Comparison of ENCODE assay signal across 5 fruit fly cellular contexts in genomic region chrX:10893208-10893607, dm6.
A peak's percentile ranks its signal among the peaks of the same experiment; 100 is the strongest.
TF ChIP-seq lines count a peak whose summit lies in the region.

No protein-coding gene starts in this region.

- TF ChIP-seq CTCF in whole organism, embryonic (GFP tag; optimal IDR thresholded peaks at IDR 0.05; lab: Kevin White, UChicago) = no peak

TF ChIP-seq in whole organism, adult, 20 proteins besides CTCF, POLR2A, EP300 and RAD21:
- TF ChIP-seq cic (GFP tag; optimal IDR thresholded peaks at IDR 0.05; lab: Kevin White, UChicago) (no peak), tj (GFP tag; optimal IDR thresholded peaks at IDR 0.05; lab: Kevin White, UChicago) (no peak), CG1620 (GFP tag; optimal IDR thresholded peaks at IDR 0.05; lab: Kevin White, UChicago) (no peak), bab1 (GFP tag; optimal IDR thresholded peaks at IDR 0.05; lab: Kevin White, UChicago) (peak; percentile 6), toe (GFP tag; optimal IDR thresholded peaks at IDR 0.05; lab: Kevin White, UChicago) (no peak), CG33017 (tag; optimal IDR thresholded peaks at IDR 0.05; lab: Kevin White, UChicago) (no peak), Mnt (GFP tag; optimal IDR thresholded peaks at IDR 0.05; lab: Kevin White, UChicago) (no peak), kay (GFP tag; lab: Kevin White, UChicago; ENCODE audit: borderline replicate concordance) (no peak), CG14711 (tag; optimal IDR thresholded peaks at IDR 0.05; lab: Kevin White, UChicago) (no peak)

TF ChIP-seq in whole organism, embryonic, 481 proteins besides CTCF, POLR2A, EP300 and RAD21 (continues in another document):
- TF ChIP-seq en (GFP tag; optimal IDR thresholded peaks at IDR 0.05; lab: Kevin White, UChicago) (no peak), Mrtf (GFP tag; IDR thresholded peaks at IDR 0.05; lab: Robert Waterston, UW) (no peak), CG6689 (GFP tag; IDR thresholded peaks at IDR 0.05; lab: Robert Waterston, UW) (0 out of 2 replicates have a peak, but pooled peaks have one; percentile 14), vvl (GFP tag; IDR thresholded peaks at IDR 0.05; lab: Robert Waterston, UW) (no peak), CG15696 (tag; optimal IDR thresholded peaks at IDR 0.05; lab: Kevin White, UChicago) (no peak), Stat92E (GFP tag; optimal IDR thresholded peaks at IDR 0.05; lab: Kevin White, UChicago) (no peak), CG11560 (tag; IDR thresholded peaks at IDR 0.05; lab: Robert Waterston, UW) (no peak), zen2 (GFP tag; IDR thresholded peaks at IDR 0.05; lab: Robert Waterston, UW; ENCODE audit: partially characterized antibody) (no peak), dmrt11E (tag; optimal IDR thresholded peaks at IDR 0.05; lab: Kevin White, UChicago) (no peak), ara (GFP tag; IDR thresholded peaks at IDR 0.05; lab: Robert Waterston, UW) (0 out of 2 replicates have a peak, but pooled peaks have one; percentile 9), sens (GFP tag; lab: Kevin White, UChicago) (peak; percentile 47), Ets65A (GFP tag; lab: Kevin White, UChicago) (no peak), trh (GFP tag; optimal IDR thresholded peaks at IDR 0.05; lab: Kevin White, UChicago) (no peak), CG18619 (GFP tag; optimal IDR thresholded peaks at IDR 0.05; lab: Kevin White, UChicago) (no peak), ab (GFP tag; optimal IDR thresholded peaks at IDR 0.05; lab: Kevin White, UChicago) (no peak), fd64A (GFP tag; optimal IDR thresholded peaks at IDR 0.05; lab: Kevin White, UChicago) (no peak), Xrp1 (GFP tag; IDR thresholded peaks at IDR 0.05; lab: Robert Waterston, UW) (0 out of 2 replicates have a peak, but pooled peaks have one; percentile 20), sima (GFP tag; optimal IDR thresholded peaks at IDR 0.05; lab: Kevin White, UChicago) (no peak), Xbp1 (GFP tag; optimal IDR thresholded peaks at IDR 0.05; lab: Kevin White, UChicago) (no peak), dan (GFP tag; IDR thresholded peaks at IDR 0.05; lab: Robert Waterston, UW) (no peak), Poxn (GFP tag; IDR thresholded peaks at IDR 0.05; lab: Robert Waterston, UW) (no peak), Blimp-1 (GFP tag; optimal IDR thresholded peaks at IDR 0.05; lab: Kevin White, UChicago) (no peak)

TF ChIP-seq in whole organism, prepupa, 60 proteins besides CTCF, POLR2A, EP300 and RAD21 (continues in another document):
- TF ChIP-seq svp (GFP tag; lab: Kevin White, UChicago) (peak; percentile 86), CG6163 (GFP tag; IDR thresholded peaks at IDR 0.05; lab: Robert Waterston, UW) (no peak; the same call in 2 of the 3 replicates), net (GFP tag; optimal IDR thresholded peaks at IDR 0.05; lab: Kevin White, UChicago) (no peak), dac (GFP tag; optimal IDR thresholded peaks at IDR 0.05; lab: Kevin White, UChicago) (no peak), spab (GFP tag; optimal IDR thresholded peaks at IDR 0.05; lab: Kevin White, UChicago) (no peak), achi (GFP tag; optimal IDR thresholded peaks at IDR 0.05; lab: Kevin White, UChicago) (no peak), CG10631 (GFP tag; optimal IDR thresholded peaks at IDR 0.05; lab: Kevin White, UChicago) (no peak), Met (GFP tag; optimal IDR thresholded peaks at IDR 0.05; lab: Kevin White, UChicago) (peak; percentile 33), CG11762 (GFP tag; optimal IDR thresholded peaks at IDR 0.05; lab: Kevin White, UChicago; ENCODE audit: insufficient read depth) (no peak), CG6792 (GFP tag; optimal IDR thresholded peaks at IDR 0.05; lab: Kevin White, UChicago) (peak; percentile 8), Blimp-1 (GFP tag; optimal IDR thresholded peaks at IDR 0.05; lab: Kevin White, UChicago) (no peak), lz (GFP tag; optimal IDR thresholded peaks at IDR 0.05; lab: Kevin White, UChicago) (peak; percentile 22), Hr38 (GFP tag; optimal IDR thresholded peaks at IDR 0.05; lab: Kevin White, UChicago) (no peak), Hr4 (GFP tag; optimal IDR thresholded peaks at IDR 0.05; lab: Kevin White, UChicago) (no peak), CG10669 (GFP tag; optimal IDR thresholded peaks at IDR 0.05; lab: Kevin White, UChicago) (no peak), ss (GFP tag; optimal IDR thresholded peaks at IDR 0.05; lab: Kevin White, UChicago) (no peak), CG3919 (GFP tag; optimal IDR thresholded peaks at IDR 0.05; lab: Kevin White, UChicago) (peak; percentile 1), Sox15 (GFP tag; optimal IDR thresholded peaks at IDR 0.05; lab: Kevin White, UChicago) (no peak), Eip93F (GFP tag; optimal IDR thresholded peaks at IDR 0.05; lab: Kevin White, UChicago) (no peak), CG15336 (GFP tag; IDR thresholded peaks at IDR 0.05; lab: Robert Waterston, UW) (no peak), CG31627 (GFP tag; optimal IDR thresholded peaks at IDR 0.05; lab: Kevin White, UChicago) (peak; percentile 21), fkh (GFP tag; optimal IDR thresholded peaks at IDR 0.05; lab: Kevin White, UChicago) (no peak)

TF ChIP-seq in whole organism, pupa, 21 proteins besides CTCF, POLR2A, EP300 and RAD21:
- TF ChIP-seq CG14655 (GFP tag; optimal IDR thresholded peaks at IDR 0.05; lab: Kevin White, UChicago) (peak; percentile 17), Pif1B (GFP tag; optimal IDR thresholded peaks at IDR 0.05; lab: Kevin White, UChicago) (no peak), EcR (GFP tag; optimal IDR thresholded peaks at IDR 0.05; lab: Kevin White, UChicago) (no peak), CG8159 (tag; optimal IDR thresholded peaks at IDR 0.05; lab: Kevin White, UChicago) (peak; percentile 29)

TF ChIP-seq in whole organism, wandering third instar larva, 38 proteins besides CTCF, POLR2A, EP300 and RAD21:
- no peak for TF ChIP-seq Dif (GFP tag; optimal IDR thresholded peaks at IDR 0.05; lab: Kevin White, UChicago; ENCODE audit: partially characterized antibody)
- peak; percentile 24 for TF ChIP-seq ey (GFP tag; optimal IDR thresholded peaks at IDR 0.05; lab: Kevin White, UChicago)
- TF ChIP-seq pan (optimal IDR thresholded peaks at IDR 0.05; lab: Kevin White, UChicago) = no peak
- no peak for TF ChIP-seq brk (GFP tag; optimal IDR thresholded peaks at IDR 0.05; lab: Kevin White, UChicago)
- TF ChIP-seq fru (GFP tag; optimal IDR thresholded peaks at IDR 0.05; lab: Kevin White, UChicago) = peak; percentile 20
- no peak for TF ChIP-seq Vsx2 (GFP tag; optimal IDR thresholded peaks at IDR 0.05; lab: Kevin White, UChicago; ENCODE audit: partially characterized antibody)
- TF ChIP-seq Mio (GFP tag; optimal IDR thresholded peaks at IDR 0.05; lab: Kevin White, UChicago) = no peak
- no peak for TF ChIP-seq CG9705 (GFP tag; optimal IDR thresholded peaks at IDR 0.05; lab: Kevin White, UChicago)
- no peak for TF ChIP-seq sage (GFP tag; optimal IDR thresholded peaks at IDR 0.05; lab: Kevin White, UChicago)
- no peak for TF ChIP-seq OdsH (GFP tag; optimal IDR thresholded peaks at IDR 0.05; lab: Kevin White, UChicago)
- TF ChIP-seq GATAd (GFP tag; optimal IDR thresholded peaks at IDR 0.05; lab: Kevin White, UChicago) = no peak
- TF ChIP-seq sv (GFP tag; optimal IDR thresholded peaks at IDR 0.05; lab: Kevin White, UChicago) = no peak
- no peak for TF ChIP-seq Rel (GFP tag; optimal IDR thresholded peaks at IDR 0.05; lab: Kevin White, UChicago)
- peak; percentile 3 for TF ChIP-seq Rel (tag; optimal IDR thresholded peaks at IDR 0.05; lab: Kevin White, UChicago)
- TF ChIP-seq HLH106 (tag; optimal IDR thresholded peaks at IDR 0.05; lab: Kevin White, UChicago) = no peak
- peak; percentile 14 for TF ChIP-seq br (GFP tag; optimal IDR thresholded peaks at IDR 0.05; lab: Kevin White, UChicago)
- TF ChIP-seq rgr (GFP tag; optimal IDR thresholded peaks at IDR 0.05; lab: Kevin White, UChicago) = peak; percentile 20
- no peak for TF ChIP-seq usp (GFP tag; optimal IDR thresholded peaks at IDR 0.05; lab: Kevin White, UChicago)
- TF ChIP-seq Hr78 (GFP tag; optimal IDR thresholded peaks at IDR 0.05; lab: Kevin White, UChicago) = no peak
